Fruit fly (Drosophila melanogaster) whole organism, prepupa: ENCODE data around the gene Hex-t2.
A peak's percentile ranks its signal among the peaks of the same experiment; 100 is the strongest.

Experiments used
- CG10631 ChIP-seq: fragments of 200-800 bp; sonication (Bioruptor generic); optimal IDR thresholded peaks from 2 replicates; lab custom pipeline; 2016; ENCODE audit warnings: missing biosample characterization, missing genetic modification characterization
- CG10669 ChIP-seq: fragments of 200-800 bp; sonication (Bioruptor generic); optimal IDR thresholded peaks from 3 replicates; lab custom pipeline; 2018; ENCODE audit warnings: missing biosample characterization, mild to moderate bottlenecking, missing genetic modification characterization, moderate library complexity
- CG11294 ChIP-seq: fragments of 200-800 bp; sonication (Bioruptor generic); IDR thresholded peaks from 2 replicates; pipeline ENCODE4 v1.3.6; 2022; ENCODE audit warnings: missing biosample characterization, missing genetic modification characterization
- CG11762 ChIP-seq: fragments of 200-800 bp; sonication (Bioruptor generic); optimal IDR thresholded peaks from 3 replicates; lab custom pipeline; 2016; ENCODE audit warnings: missing biosample characterization, missing genetic modification characterization; ENCODE audit not compliant: insufficient read depth
- CG15336 ChIP-seq: fragments of 200-800 bp; sonication (Bioruptor generic); IDR thresholded peaks from 2 replicates; pipeline ENCODE4 v1.3.6; 2022; ENCODE audit warnings: missing biosample characterization, missing genetic modification characterization
- CG16779 ChIP-seq: fragments of 200-800 bp; sonication (Bioruptor generic); optimal IDR thresholded peaks from 3 replicates; lab custom pipeline; 2017; ENCODE audit warnings: missing biosample characterization, mild to moderate bottlenecking, missing genetic modification characterization
- CG3032 ChIP-seq: fragments of 200-800 bp; optimal IDR thresholded peaks from 2 replicates; lab custom pipeline; 2019; ENCODE audit warnings: missing biosample characterization, mild to moderate bottlenecking, missing genetic modification characterization, moderate library complexity
- CG32006 ChIP-seq: fragments of 200-800 bp; sonication (Bioruptor generic); optimal IDR thresholded peaks from 3 replicates; lab custom pipeline; 2017; ENCODE audit warnings: missing biosample characterization, mild to moderate bottlenecking, missing genetic modification characterization
- CG34406 ChIP-seq: fragments of 200-800 bp; sonication (Bioruptor generic); optimal IDR thresholded peaks from 3 replicates; lab custom pipeline; 2016; ENCODE audit warnings: missing biosample characterization, missing genetic modification characterization
- CG3919 ChIP-seq: fragments of 200-800 bp; sonication (Bioruptor generic); optimal IDR thresholded peaks from 3 replicates; lab custom pipeline; 2016; ENCODE audit warnings: missing biosample characterization, missing genetic modification characterization
- CG4318 ChIP-seq: fragments of 200-800 bp; sonication (Bioruptor generic); optimal IDR thresholded peaks from 3 replicates; lab custom pipeline; 2017; ENCODE audit warnings: missing biosample characterization, mild to moderate bottlenecking, missing genetic modification characterization
- CG6163 ChIP-seq: fragments of 200-800 bp; sonication (Bioruptor generic); IDR thresholded peaks from 3 replicates; pipeline ENCODE4 v1.3.6; 2022; ENCODE audit warnings: missing biosample characterization, missing genetic modification characterization
- CG6276 ChIP-seq: fragments of 200-800 bp; sonication (Bioruptor generic); optimal IDR thresholded peaks from 2 replicates; lab custom pipeline; 2017; ENCODE audit warnings: missing biosample characterization, mild to moderate bottlenecking, missing genetic modification characterization
- CG6792 ChIP-seq: fragments of 200-800 bp; sonication (Bioruptor generic); optimal IDR thresholded peaks from 3 replicates; lab custom pipeline; 2016; ENCODE audit warnings: missing biosample characterization, missing genetic modification characterization
- CG6808 ChIP-seq: fragments of 200-800 bp; sonication (Bioruptor generic); optimal IDR thresholded peaks from 3 replicates; lab custom pipeline; 2017; ENCODE audit warnings: missing biosample characterization, missing genetic modification characterization, mild to moderate bottlenecking, moderate library complexity, missing genetic modification reagents
- CG8119 ChIP-seq: fragments of 200-800 bp; sonication (Bioruptor generic); IDR thresholded peaks from 3 replicates; pipeline ENCODE4 v1.3.6; 2022; ENCODE audit warnings: missing biosample characterization, missing genetic modification characterization
- CG9139 ChIP-seq: fragments of 200-800 bp; sonication (Bioruptor generic); optimal IDR thresholded peaks from 3 replicates; lab custom pipeline; 2017; ENCODE audit warnings: missing biosample characterization, mild to moderate bottlenecking, missing genetic modification characterization
- Eip75B ChIP-seq: fragments of 200-800 bp; sonication (Bioruptor generic); optimal IDR thresholded peaks from 3 replicates; lab custom pipeline; 2016; ENCODE audit warnings: missing biosample characterization, missing genetic modification characterization
- Eip78C ChIP-seq: fragments of 200-800 bp; sonication (Bioruptor generic); peaks from one replicate; lab custom pipeline; 2016; ENCODE audit warnings: missing biosample characterization, missing genetic modification characterization
- Eip93F ChIP-seq: fragments of 200-800 bp; sonication (Bioruptor generic); optimal IDR thresholded peaks from 2 replicates; lab custom pipeline; 2016; ENCODE audit warnings: missing biosample characterization, mild to moderate bottlenecking, missing genetic modification characterization
- Ets21C ChIP-seq: fragments of 200-800 bp; sonication (Bioruptor generic); optimal IDR thresholded peaks from 3 replicates; lab custom pipeline; 2016; ENCODE audit warnings: missing biosample characterization, missing genetic modification characterization
- Ets96B ChIP-seq: fragments of 200-800 bp; optimal IDR thresholded peaks from 2 replicates; lab custom pipeline; 2019; ENCODE audit warnings: missing biosample characterization, mild to moderate bottlenecking, missing genetic modification characterization, moderate library complexity
- Gug ChIP-seq: fragments of 200-800 bp; sonication (Bioruptor generic); IDR thresholded peaks from 2 replicates; pipeline ENCODE4 v1.3.6; 2022; ENCODE audit warnings: missing biosample characterization, missing genetic modification characterization
- Hr4 ChIP-seq: fragments of 200-800 bp; sonication (Bioruptor generic); optimal IDR thresholded peaks from 3 replicates; lab custom pipeline; 2016; ENCODE audit warnings: missing biosample characterization, missing genetic modification characterization
- Lpt ChIP-seq: fragments of 200-800 bp; sonication (Bioruptor generic); optimal IDR thresholded peaks from 3 replicates; lab custom pipeline; 2016; ENCODE audit warnings: missing biosample characterization, missing genetic modification characterization
- Met ChIP-seq: fragments of 200-800 bp; sonication (Bioruptor generic); optimal IDR thresholded peaks from 3 replicates; lab custom pipeline; 2016; ENCODE audit warnings: missing biosample characterization, missing genetic modification characterization
- OdsH ChIP-seq: fragments of 200-800 bp; sonication (Bioruptor generic); optimal IDR thresholded peaks from 3 replicates; lab custom pipeline; 2016; ENCODE audit warnings: missing biosample characterization, missing genetic modification characterization
- achi ChIP-seq: fragments of 200-800 bp; sonication (Bioruptor generic); optimal IDR thresholded peaks from 3 replicates; lab custom pipeline; 2016; ENCODE audit warnings: missing biosample characterization, missing genetic modification characterization
- dsx ChIP-seq: fragments of 200-800 bp; optimal IDR thresholded peaks from 3 replicates; lab custom pipeline; 2019; ENCODE audit warnings: missing biosample characterization, mild to moderate bottlenecking, missing genetic modification characterization, moderate library complexity; ENCODE audit not compliant: poor library complexity, severe bottlenecking
- eg ChIP-seq: fragments of 200-800 bp; sonication (Bioruptor generic); IDR thresholded peaks from 3 replicates; pipeline ENCODE4 v1.3.6; 2022; ENCODE audit warnings: missing biosample characterization, missing genetic modification characterization
- esn ChIP-seq: fragments of 200-800 bp; sonication (Bioruptor generic); optimal IDR thresholded peaks from 2 replicates; lab custom pipeline; 2016; ENCODE audit warnings: missing biosample characterization, mild to moderate bottlenecking, missing genetic modification characterization, moderate library complexity
- fd59A ChIP-seq: fragments of 200-800 bp; sonication (Bioruptor generic); optimal IDR thresholded peaks from 2 replicates; lab custom pipeline; 2017; ENCODE audit warnings: missing biosample characterization, mild to moderate bottlenecking, missing genetic modification characterization, missing genetic modification reagents
- lz ChIP-seq: fragments of 200-800 bp; sonication (Bioruptor generic); optimal IDR thresholded peaks from 3 replicates; lab custom pipeline; 2016; ENCODE audit warnings: missing biosample characterization, missing genetic modification characterization
- net ChIP-seq: fragments of 200-800 bp; sonication (Bioruptor generic); optimal IDR thresholded peaks from 3 replicates; lab custom pipeline; 2016; ENCODE audit warnings: missing biosample characterization, missing genetic modification characterization
- salr ChIP-seq, 2 experiments: fragments of 200-800 bp; sonication (Bioruptor generic); optimal IDR thresholded peaks; 3 replicates each; lab custom pipeline; 2016 to 2018; ENCODE audit warnings: missing biosample characterization in 2 of 2, missing genetic modification characterization in 2 of 2, mild to moderate bottlenecking in 1 of 2
- spab ChIP-seq: fragments of 200-800 bp; sonication (Bioruptor generic); optimal IDR thresholded peaks from 2 replicates; lab custom pipeline; 2017; ENCODE audit warnings: missing biosample characterization, mild to moderate bottlenecking, missing genetic modification characterization, missing genetic modification reagents
- ss ChIP-seq, 2 experiments: fragments of 200-800 bp; sonication (Bioruptor generic); optimal IDR thresholded peaks; 2 replicates in 1 of 2; 3 replicates in 1 of 2; lab custom pipeline; 2017 to 2018; ENCODE audit warnings: mild to moderate bottlenecking in 2 of 2, missing biosample characterization in 2 of 2, missing genetic modification characterization in 2 of 2, moderate library complexity in 1 of 2
- svp ChIP-seq: fragments of 200-800 bp; sonication (Bioruptor generic); peaks from one replicate; lab custom pipeline; 2016; ENCODE audit warnings: missing biosample characterization, missing genetic modification characterization
- vri ChIP-seq: fragments of 200-800 bp; sonication (Bioruptor generic); optimal IDR thresholded peaks from 3 replicates; lab custom pipeline; 2016; ENCODE audit warnings: missing biosample characterization, mild to moderate bottlenecking, missing genetic modification characterization

Gene Hex-t2

DNA sequence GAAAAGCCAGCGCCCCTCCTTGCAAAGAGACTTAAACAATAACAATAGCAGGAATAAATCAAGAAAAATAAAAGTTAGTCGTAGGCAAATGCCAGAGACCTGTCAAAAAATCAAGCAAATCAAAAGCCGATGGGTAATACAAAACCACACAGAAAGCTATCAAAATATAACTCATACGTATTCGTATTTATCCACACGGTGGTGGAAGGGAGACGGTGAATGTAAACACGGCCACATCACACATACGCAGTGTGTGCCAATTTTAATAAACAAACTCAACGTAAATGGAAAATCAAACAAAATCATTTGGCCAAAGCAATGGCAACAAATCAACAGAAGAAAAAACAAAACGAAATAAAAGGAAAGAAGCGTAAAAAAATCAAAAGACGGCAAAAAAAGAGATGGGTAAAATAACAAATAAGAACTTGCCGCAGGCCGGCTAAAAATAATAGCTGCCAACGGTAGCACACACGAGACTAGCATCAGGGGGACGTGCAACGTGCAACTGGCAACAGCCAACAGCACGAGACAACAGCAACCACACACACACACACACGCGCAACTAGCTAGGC lies 7.8 kb upstream of the Hex-t2 start (continued):
- no peak for TF ChIP-seq CG9139 (GFP tag; lab: Kevin White, UChicago)
- TF ChIP-seq spab (GFP tag; lab: Kevin White, UChicago) = peak; percentile 3
- peak; percentile 76 for TF ChIP-seq CG6276 (GFP tag; lab: Kevin White, UChicago)
- TF ChIP-seq Ets96B = no peak
- no peak for TF ChIP-seq Eip93F (GFP tag; lab: Kevin White, UChicago)
- TF ChIP-seq CG6808 (GFP tag; lab: Kevin White, UChicago) = peak; percentile 5
- TF ChIP-seq CG34406 (GFP tag; lab: Kevin White, UChicago) = no peak
- no peak for TF ChIP-seq Eip75B (GFP tag; lab: Kevin White, UChicago)
- TF ChIP-seq fd59A (GFP tag; lab: Kevin White, UChicago) = no peak
- no peak for TF ChIP-seq vri (GFP tag; lab: Kevin White, UChicago)
- no peak for TF ChIP-seq Lpt (GFP tag; lab: Kevin White, UChicago)
- no peak for TF ChIP-seq ss (GFP tag; optimal IDR thresholded peaks at IDR 0.05; lab: Kevin White, UChicago)
- peak; percentile 11 for TF ChIP-seq CG16779 (tag; lab: Kevin White, UChicago)
- TF ChIP-seq Ets21C (GFP tag; lab: Kevin White, UChicago) = no peak
- TF ChIP-seq lz = no peak
- TF ChIP-seq dsx (GFP tag; lab: Kevin White, UChicago) = peak; percentile 14
- no peak for TF ChIP-seq svp
- no peak for TF ChIP-seq Eip78C (GFP tag; lab: Kevin White, UChicago)
- no peak for TF ChIP-seq CG6792 (GFP tag; lab: Kevin White, UChicago)
- peak; percentile 51; the same call in 2 of the 3 replicates for TF ChIP-seq CG6163
- TF ChIP-seq eg = peak; percentile 72; the same call in 2 of the 3 replicates
- no peak for TF ChIP-seq CG3032 (tag; lab: Kevin White, UChicago)
- TF ChIP-seq CG11762 (GFP tag; lab: Kevin White, UChicago) = no peak

DNA sequence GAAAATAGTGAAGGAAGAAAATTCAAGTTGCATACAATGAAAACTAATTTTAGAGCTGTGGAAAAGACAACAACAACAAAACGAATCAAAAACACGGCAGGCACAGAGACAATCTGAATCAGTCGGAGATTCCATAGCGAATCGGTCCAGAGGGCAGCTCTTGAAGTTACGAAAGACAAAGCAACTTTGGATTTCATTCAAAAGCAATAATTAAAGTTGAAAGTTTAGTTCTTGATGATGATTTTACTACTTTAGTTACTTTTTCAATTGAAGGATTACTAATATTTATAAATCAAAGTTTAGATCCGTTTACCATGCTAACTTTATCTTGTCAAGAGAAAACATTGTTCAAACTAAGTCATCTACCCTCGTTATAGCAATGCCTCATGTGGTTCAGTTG lies 7.1 kb upstream of the Hex-t2 start:
- no peak for TF ChIP-seq CG6276 (GFP tag; lab: Kevin White, UChicago)
- TF ChIP-seq CG11294 = no peak
- TF ChIP-seq svp = no peak
- TF ChIP-seq Hr4 (GFP tag; lab: Kevin White, UChicago) = peak; percentile 12
- TF ChIP-seq CG10631 (GFP tag; lab: Kevin White, UChicago) = peak; percentile 15
- TF ChIP-seq Eip75B (GFP tag; lab: Kevin White, UChicago) = no peak
- TF ChIP-seq Ets21C (GFP tag; lab: Kevin White, UChicago) = no peak
- TF ChIP-seq CG4318 = peak; percentile 1
- peak; percentile 36 for TF ChIP-seq Eip78C (GFP tag; lab: Kevin White, UChicago)
- TF ChIP-seq Lpt (GFP tag; lab: Kevin White, UChicago) = no peak
- peak; percentile 15; the same call in 1 of the 2 replicates for TF ChIP-seq CG15336

DNA sequence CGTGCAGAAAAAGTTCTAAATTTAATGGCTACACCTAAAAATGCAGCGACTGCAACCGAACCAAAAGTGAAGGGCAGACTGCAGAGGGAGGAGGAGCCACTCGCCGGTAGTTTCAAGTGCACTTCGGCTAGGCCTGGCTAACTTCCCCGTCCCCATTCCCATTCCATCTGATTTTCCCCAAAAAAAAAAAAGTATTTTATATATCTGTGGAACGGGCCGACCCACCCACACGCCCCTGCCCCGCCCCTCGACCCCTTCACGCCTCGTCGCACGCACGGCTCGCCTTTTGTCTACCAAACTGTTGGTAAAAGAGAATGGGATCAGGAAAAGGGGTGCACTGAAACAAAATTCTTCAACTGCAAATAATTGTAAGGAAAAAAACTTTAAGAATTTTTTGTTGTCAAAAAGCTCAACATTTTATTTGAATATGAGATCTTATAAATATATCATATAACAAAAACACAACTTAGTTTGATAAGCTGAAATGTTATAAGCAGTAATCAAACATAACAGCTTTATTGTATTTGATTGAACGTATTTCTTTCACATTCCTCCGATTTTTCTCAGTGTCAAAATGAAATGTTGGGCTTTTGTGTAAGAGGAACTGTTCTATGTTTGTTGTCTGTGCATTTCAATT lies 6.5 kb upstream of the Hex-t2 start:
- TF ChIP-seq CG10669 (peak; percentile 26), CG15336 (peak; percentile 63; the same call in 1 of the 2 replicates), Gug (GFP tag; lab: Robert Waterston, UW) (peak; percentile 53), CG3919 (GFP tag; lab: Kevin White, UChicago) (no peak), CG11762 (GFP tag; lab: Kevin White, UChicago) (peak; percentile 35), net (no peak), Ets96B (peak; percentile 50), CG10631 (GFP tag; lab: Kevin White, UChicago) (peak; percentile 43), svp (peak; percentile 51), CG8119 (peak; percentile 56; the same call in 1 of the 3 replicates), esn (GFP tag; lab: Kevin White, UChicago) (no peak), Met (GFP tag; lab: Kevin White, UChicago) (no peak), CG6163 (peak; percentile 63; the same call in 1 of the 3 replicates), eg (peak; percentile 61), salr (GFP tag; optimal IDR thresholded peaks at IDR 0.05; lab: Kevin White, UChicago) (peak in 1 of 2 experiments; percentile 44), OdsH (peak; percentile 18), Eip75B (GFP tag; lab: Kevin White, UChicago) (peak; percentile 41), dsx (GFP tag; lab: Kevin White, UChicago) (peak; percentile 22), CG4318 (peak; percentile 32), Lpt (GFP tag; lab: Kevin White, UChicago) (peak; percentile 33), Hr4 (GFP tag; lab: Kevin White, UChicago) (peak; percentile 40), CG3032 (tag; lab: Kevin White, UChicago) (no peak), spab (GFP tag; lab: Kevin White, UChicago) (no peak), CG11294 (peak; percentile 12; the same call in 1 of the 2 replicates), CG6276 (GFP tag; lab: Kevin White, UChicago) (peak; percentile 66), CG32006 (peak; percentile 70), achi (GFP tag; lab: Kevin White, UChicago) (peak; percentile 65), Eip78C (GFP tag; lab: Kevin White, UChicago) (peak; percentile 86)
